Fruit fly (Drosophila melanogaster) whole organism, embryonic: ENCODE results near the gene CG33298.

ENCODE experiments used
- BEAF-32 ChIP-seq: fragments of 200-800 bp; sonication (Bioruptor generic); optimal IDR thresholded peaks from 3 replicates; lab custom pipeline; 2017; ENCODE audit warnings: missing biosample characterization, missing genetic modification characterization, mild to moderate bottlenecking, moderate library complexity, missing genetic modification reagents
- CG10366 ChIP-seq: fragments of 200-800 bp; sonication (Bioruptor generic); IDR thresholded peaks from 2 replicates; pipeline ENCODE4 v1.3.6; 2022; ENCODE audit warnings: missing biosample characterization, missing genetic modification characterization
- CG10431 ChIP-seq: fragments of 200-800 bp; sonication (Bioruptor generic); optimal IDR thresholded peaks from 3 replicates; lab custom pipeline; 2018; ENCODE audit warnings: missing biosample characterization, mild to moderate bottlenecking, missing genetic modification characterization
- CG10543 ChIP-seq: fragments of 200-800 bp; sonication (Bioruptor generic); optimal IDR thresholded peaks from 3 replicates; lab custom pipeline; 2017; ENCODE audit warnings: missing biosample characterization, mild to moderate bottlenecking, missing genetic modification characterization, moderate library complexity
- CG12299 ChIP-seq: fragments of 200-800 bp; sonication (Bioruptor generic); optimal IDR thresholded peaks from 2 replicates; lab custom pipeline; 2018; ENCODE audit warnings: missing biosample characterization, mild to moderate bottlenecking, missing genetic modification characterization
- CG13296 ChIP-seq: fragments of 200-800 bp; sonication (Bioruptor generic); optimal IDR thresholded peaks from 3 replicates; lab custom pipeline; 2018; ENCODE audit warnings: missing biosample characterization, mild to moderate bottlenecking, missing genetic modification characterization
- CG15479 ChIP-seq: fragments of 200-800 bp; sonication (Bioruptor generic); optimal IDR thresholded peaks from 3 replicates; lab custom pipeline; 2019; ENCODE audit warnings: missing biosample characterization, mild to moderate bottlenecking, missing genetic modification characterization, moderate library complexity
- CG18599 ChIP-seq: fragments of 200-800 bp; sonication (Bioruptor generic); optimal IDR thresholded peaks from 3 replicates; lab custom pipeline; 2017; ENCODE audit warnings: missing biosample characterization, missing genetic modification characterization, mild to moderate bottlenecking, moderate library complexity, missing genetic modification reagents
- CG18619 ChIP-seq: fragments of 200-800 bp; sonication (Bioruptor generic); optimal IDR thresholded peaks from 3 replicates; lab custom pipeline; 2017; ENCODE audit warnings: missing biosample characterization, mild to moderate bottlenecking, missing genetic modification characterization
- CG2116 ChIP-seq: fragments of 200-800 bp; sonication (Bioruptor generic); optimal IDR thresholded peaks from 3 replicates; lab custom pipeline; 2018; ENCODE audit warnings: missing biosample characterization, mild to moderate bottlenecking, missing genetic modification characterization
- CG2120 ChIP-seq: fragments of 200-800 bp; sonication (Bioruptor generic); optimal IDR thresholded peaks from 3 replicates; lab custom pipeline; 2016; ENCODE audit warnings: missing biosample characterization, missing genetic modification characterization
- CG32767 ChIP-seq: fragments of 200-800 bp; sonication (Bioruptor generic); IDR thresholded peaks from 2 replicates; pipeline ENCODE4 v1.3.6; 2022; ENCODE audit warnings: missing biosample characterization, missing genetic modification characterization
- CG3281 ChIP-seq: fragments of 200-800 bp; sonication (Bioruptor generic); optimal IDR thresholded peaks from 3 replicates; lab custom pipeline; 2017; ENCODE audit warnings: missing biosample characterization, mild to moderate bottlenecking, missing genetic modification characterization
- CG34376 ChIP-seq: fragments of 200-800 bp; sonication (Bioruptor generic); optimal IDR thresholded peaks from 2 replicates; lab custom pipeline; 2018; ENCODE audit warnings: missing biosample characterization, mild to moderate bottlenecking, missing genetic modification characterization
- CG6765 ChIP-seq: fragments of 200-800 bp; sonication (Bioruptor generic); optimal IDR thresholded peaks from 3 replicates; lab custom pipeline; 2017; ENCODE audit warnings: missing biosample characterization, mild to moderate bottlenecking, missing genetic modification characterization
- CG7357 ChIP-seq: fragments of 200-800 bp; sonication (Bioruptor generic); IDR thresholded peaks from 3 replicates; pipeline ENCODE4 v1.3.6; 2022; ENCODE audit warnings: missing biosample characterization, missing genetic modification characterization
- CG9876 ChIP-seq: fragments of 200-800 bp; sonication (Bioruptor generic); optimal IDR thresholded peaks from 2 replicates; lab custom pipeline; 2016; ENCODE audit warnings: missing biosample characterization, missing genetic modification characterization
- Dp ChIP-seq: fragments of 200-800 bp; sonication (Bioruptor generic); optimal IDR thresholded peaks from 2 replicates; lab custom pipeline; 2018; ENCODE audit warnings: missing biosample characterization, mild to moderate bottlenecking, missing genetic modification characterization, moderate library complexity
- Dref ChIP-seq: fragments of 200-800 bp; sonication (Bioruptor generic); IDR thresholded peaks from 2 replicates; pipeline ENCODE4 v1.3.6; 2022; ENCODE audit warnings: missing biosample characterization, missing genetic modification characterization
- Drgx ChIP-seq: fragments of 200-800 bp; sonication (Bioruptor generic); IDR thresholded peaks from 2 replicates; pipeline ENCODE4 v1.3.6; 2022; ENCODE audit warnings: missing biosample characterization, missing genetic modification characterization
- Fer1 ChIP-seq: fragments of 200-800 bp; sonication (Bioruptor generic); optimal IDR thresholded peaks from 2 replicates; lab custom pipeline; 2017; ENCODE audit warnings: missing biosample characterization, mild to moderate bottlenecking, missing genetic modification characterization
- Kr ChIP-seq: fragments of 200-800 bp; sonication (Bioruptor generic); optimal IDR thresholded peaks from 2 replicates; lab custom pipeline; 2017; ENCODE audit warnings: missing biosample characterization, mild to moderate bottlenecking, missing genetic modification characterization
- Meics ChIP-seq: fragments of 200-800 bp; sonication (Bioruptor generic); optimal IDR thresholded peaks from 2 replicates; lab custom pipeline; 2017; ENCODE audit warnings: missing biosample characterization, mild to moderate bottlenecking, missing genetic modification characterization
- Myb ChIP-seq: fragments of 200-800 bp; sonication (Bioruptor generic); optimal IDR thresholded peaks from 2 replicates; lab custom pipeline; 2016; ENCODE audit warnings: missing biosample characterization, missing genetic modification characterization
- PHDP ChIP-seq: fragments of 200-800 bp; sonication (Bioruptor generic); optimal IDR thresholded peaks from 3 replicates; lab custom pipeline; 2018; ENCODE audit warnings: missing biosample characterization, mild to moderate bottlenecking, missing genetic modification characterization, moderate library complexity
- Pdp1 ChIP-seq, 2 experiments: fragments of 200-800 bp; sonication (Bioruptor generic); optimal IDR thresholded peaks; 3 replicates each; lab custom pipeline; 2016; ENCODE audit warnings: missing biosample characterization in 2 of 2, missing genetic modification characterization in 2 of 2, mild to moderate bottlenecking in 1 of 2, moderate library complexity in 1 of 2
- Spps ChIP-seq: fragments of 200-800 bp; sonication (Bioruptor generic); optimal IDR thresholded peaks from 2 replicates; lab custom pipeline; 2018; ENCODE audit warnings: missing biosample characterization, mild to moderate bottlenecking, missing genetic modification characterization
- ato ChIP-seq: fragments of 200-800 bp; sonication (Bioruptor generic); IDR thresholded peaks from 2 replicates; pipeline ENCODE4 v1.3.6; 2022; ENCODE audit warnings: missing biosample characterization, missing genetic modification characterization; ENCODE audit not compliant: partially characterized antibody
- btn ChIP-seq: fragments of 200-800 bp; sonication (Bioruptor generic); optimal IDR thresholded peaks from 2 replicates; lab custom pipeline; 2016; ENCODE audit warnings: missing biosample characterization, missing genetic modification characterization
- caup ChIP-seq: fragments of 200-800 bp; sonication (Bioruptor generic); optimal IDR thresholded peaks from 3 replicates; lab custom pipeline; 2017; ENCODE audit warnings: missing biosample characterization, mild to moderate bottlenecking, missing genetic modification characterization, moderate library complexity; ENCODE audit not compliant: severe bottlenecking
- chm ChIP-seq: fragments of 200-800 bp; sonication (Bioruptor generic); IDR thresholded peaks from 2 replicates; pipeline ENCODE4 v1.3.6; 2022; ENCODE audit warnings: missing biosample characterization, missing genetic modification characterization
- crp ChIP-seq, 2 experiments: fragments of 200-800 bp; sonication (Bioruptor generic); optimal IDR thresholded peaks; 2 replicates in 1 of 2; 3 replicates in 1 of 2; lab custom pipeline; 2017; ENCODE audit warnings: missing biosample characterization in 2 of 2, missing genetic modification characterization in 2 of 2, mild to moderate bottlenecking in 1 of 2, moderate library complexity in 1 of 2
- ems ChIP-seq: fragments of 200-800 bp; sonication (Bioruptor generic); optimal IDR thresholded peaks from 3 replicates; lab custom pipeline; 2016; ENCODE audit warnings: missing biosample characterization, missing genetic modification characterization
- exex ChIP-seq: fragments of 200-800 bp; sonication (Bioruptor generic); optimal IDR thresholded peaks from 4 replicates; lab custom pipeline; 2018; ENCODE audit warnings: missing biosample characterization, mild to moderate bottlenecking, missing genetic modification characterization, moderate library complexity
- fru ChIP-seq: fragments of >200 bp; optimal IDR thresholded peaks from 2 replicates; lab custom pipeline; 2017
- gro ChIP-seq: fragments of 200-800 bp; sonication (Bioruptor generic); optimal IDR thresholded peaks from 2 replicates; lab custom pipeline; 2016; ENCODE audit warnings: missing biosample characterization, missing genetic modification characterization
- ham ChIP-seq: fragments of 200-800 bp; sonication (Bioruptor generic); IDR thresholded peaks from 2 replicates; pipeline ENCODE4 v1.3.6; 2022; ENCODE audit warnings: missing biosample characterization, missing genetic modification characterization
- hb ChIP-seq: fragments of 200-800 bp; sonication (Bioruptor generic); IDR thresholded peaks from 3 replicates; pipeline ENCODE4 v1.3.6; 2022; ENCODE audit warnings: missing biosample characterization, missing genetic modification characterization; ENCODE audit not compliant: partially characterized antibody
- hth ChIP-seq: fragments of >200 bp; optimal IDR thresholded peaks from 2 replicates; lab custom pipeline; 2017; ENCODE audit warnings: inconsistent platforms
- jing ChIP-seq: fragments of 200-800 bp; sonication (Bioruptor generic); optimal IDR thresholded peaks from 2 replicates; lab custom pipeline; 2018; ENCODE audit warnings: missing biosample characterization, mild to moderate bottlenecking, missing genetic modification characterization
- mirr ChIP-seq: fragments of 200-800 bp; sonication (Bioruptor generic); optimal IDR thresholded peaks from 3 replicates; lab custom pipeline; 2018; ENCODE audit warnings: missing biosample characterization, mild to moderate bottlenecking, missing genetic modification characterization
- so ChIP-seq: fragments of 200-800 bp; sonication (Bioruptor generic); IDR thresholded peaks from 3 replicates; pipeline ENCODE4 v1.3.6; 2022; ENCODE audit warnings: missing biosample characterization, missing genetic modification characterization
- zen ChIP-seq: fragments of 200-800 bp; sonication (Bioruptor generic); optimal IDR thresholded peaks from 3 replicates; lab custom pipeline; 2018; ENCODE audit warnings: missing biosample characterization, mild to moderate bottlenecking, missing genetic modification characterization, moderate library complexity
- zen2 ChIP-seq: fragments of 200-800 bp; sonication (Bioruptor generic); IDR thresholded peaks from 3 replicates; pipeline ENCODE4 v1.3.6; 2022; ENCODE audit warnings: missing biosample characterization, missing genetic modification characterization; ENCODE audit not compliant: partially characterized antibody

Gene CG33298

DNA sequence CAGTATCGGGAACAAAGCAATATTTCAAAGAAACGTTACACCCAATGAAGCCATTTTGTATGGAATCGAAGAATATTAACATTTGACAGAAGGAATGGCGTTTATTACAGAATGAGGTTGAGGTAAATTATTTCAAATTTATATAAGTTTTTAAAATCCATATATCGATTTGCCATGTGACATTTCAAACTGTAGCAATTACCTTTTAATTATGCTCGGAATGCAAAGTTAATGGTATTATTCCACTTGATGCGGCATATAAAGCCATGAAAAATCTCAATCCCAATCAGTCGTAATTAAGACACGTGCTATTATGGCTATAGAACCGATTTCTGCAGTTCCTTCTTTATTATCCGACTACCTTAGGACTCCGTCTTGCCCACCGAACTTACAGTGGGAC is 32.9 kb downstream of the CG33298 start, which contains the start of gene CG31883:
CG31883 (plus strand) TSS at position 301 of the 400 bp plus-strand sequence.
- TF ChIP-seq Kr (GFP tag; lab: Kevin White, UChicago): no peak
- TF ChIP-seq so (GFP tag; lab: Robert Waterston, UW): no peak
- no peak for TF ChIP-seq ham (GFP tag; lab: Robert Waterston, UW)
- TF ChIP-seq PHDP (tag; lab: Kevin White, UChicago): no peak
- no peak for TF ChIP-seq CG9876 (GFP tag; lab: Kevin White, UChicago)
- no peak for TF ChIP-seq jing
- TF ChIP-seq BEAF-32 (GFP tag; lab: Kevin White, UChicago): no peak
- no peak for TF ChIP-seq btn (GFP tag; lab: Kevin White, UChicago)
- TF ChIP-seq hb (GFP tag; lab: Robert Waterston, UW): no peak
- no peak for TF ChIP-seq CG18619 (GFP tag; lab: Kevin White, UChicago)

- no peak for TF ChIP-seq ems (GFP tag; lab: Kevin White, UChicago)
- TF ChIP-seq Dp: no peak
- no peak for TF ChIP-seq Spps (tag; lab: Kevin White, UChicago)
- no peak for TF ChIP-seq zen2 (GFP tag; lab: Robert Waterston, UW)
- no peak for TF ChIP-seq Myb (GFP tag; lab: Kevin White, UChicago)
- TF ChIP-seq ato (GFP tag; lab: Robert Waterston, UW): no peak
- peak; percentile 8 for TF ChIP-seq CG18599 (GFP tag; lab: Kevin White, UChicago)
- peak; percentile 23 for TF ChIP-seq CG15479
- no peak for TF ChIP-seq crp (GFP tag; optimal IDR thresholded peaks at IDR 0.05; lab: Kevin White, UChicago)
- TF ChIP-seq CG32767 (GFP tag; lab: Robert Waterston, UW): no peak
- no peak for TF ChIP-seq CG7357
- TF ChIP-seq CG13296 (GFP tag; lab: Kevin White, UChicago): peak; percentile 2
- TF ChIP-seq caup: peak; percentile 57
- peak in 1 of 2 experiments; percentile 34 for TF ChIP-seq Pdp1 (GFP tag; optimal IDR thresholded peaks at IDR 0.05; lab: Kevin White, UChicago)
- peak; percentile 34 for TF ChIP-seq Meics (GFP tag; lab: Kevin White, UChicago)
- TF ChIP-seq Drgx (GFP tag; lab: Robert Waterston, UW): peak; percentile 27; the same call in 1 of the 2 replicates
- TF ChIP-seq Fer1 (GFP tag; lab: Kevin White, UChicago): peak; percentile 18
- no peak for TF ChIP-seq CG10543 (GFP tag; lab: Kevin White, UChicago)
- no peak for TF ChIP-seq CG12299 (tag; lab: Kevin White, UChicago)
- TF ChIP-seq mirr (GFP tag; lab: Kevin White, UChicago): peak; percentile 36
- peak; percentile 5 for TF ChIP-seq gro (GFP tag; lab: Kevin White, UChicago)
- no peak for TF ChIP-seq CG2116 (GFP tag; lab: Kevin White, UChicago)
- TF ChIP-seq CG34376 (GFP tag; lab: Kevin White, UChicago): peak; percentile 60
- TF ChIP-seq chm (GFP tag; lab: Robert Waterston, UW): no peak
- no peak for TF ChIP-seq hth (lab: Kevin White, UChicago)
- no peak for TF ChIP-seq CG10366 (GFP tag; lab: Robert Waterston, UW)
- TF ChIP-seq exex: peak; percentile 46
- no peak for TF ChIP-seq zen (tag; lab: Kevin White, UChicago)
- no peak for TF ChIP-seq CG10431 (GFP tag; lab: Kevin White, UChicago)
- TF ChIP-seq Dref: no peak
- TF ChIP-seq CG2120: peak; percentile 5
- TF ChIP-seq CG6765: peak; percentile 7
- no peak for TF ChIP-seq fru (lab: Kevin White, UChicago)
- TF ChIP-seq CG3281 (GFP tag; lab: Kevin White, UChicago): peak; percentile 31
Measured at dm6 chr2L:9529858-9530378, 34.6 kb downstream of the CG33298 start.
